Worm (Caenorhabditis elegans): ENCODE measurements around the gene lev-9.

Gene lev-9

ce11 chrX:6286154-6286553 is 5.4 kb downstream of the lev-9 start (continued):
- TF ChIP-seq lsl-1 (GFP tag; optimal IDR thresholded peaks at IDR 0.05), result peak; percentile 3
- TF ChIP-seq nfyb-1 (GFP tag; IDR thresholded peaks at IDR 0.05), result peak; percentile 79
- TF ChIP-seq ets-4 (GFP tag; optimal IDR thresholded peaks at IDR 0.05), result no peak
- no peak for TF ChIP-seq F39B2.1 (GFP tag; IDR thresholded peaks at IDR 0.05)
- no peak for TF ChIP-seq zfh-2 (GFP tag; conservative IDR thresholded peaks at IDR 0.05)
- peak; percentile 60; the same call in 1 of the 2 replicates for TF ChIP-seq rcor-1 (GFP tag; IDR thresholded peaks at IDR 0.05)
- TF ChIP-seq ccch-3 (GFP tag; optimal IDR thresholded peaks at IDR 0.05), result no peak
- TF ChIP-seq B0019.2 (GFP tag; conservative IDR thresholded peaks at IDR 0.05), result no peak
- TF ChIP-seq snpc-3.4 (tag; optimal IDR thresholded peaks at IDR 0.05), result peak; percentile 82
- peak; percentile 41; the same call in 1 of the 2 replicates for TF ChIP-seq sea-2 (GFP tag; IDR thresholded peaks at IDR 0.05)
- no peak for TF ChIP-seq ztf-6 (GFP tag; IDR thresholded peaks at IDR 0.05)
- no peak for TF ChIP-seq bed-2 (GFP tag; IDR thresholded peaks at IDR 0.05)
- TF ChIP-seq unc-62 (GFP tag; optimal IDR thresholded peaks at IDR 0.05), result no peak
- TF ChIP-seq F55B11.4 (tag; optimal IDR thresholded peaks at IDR 0.05; ENCODE audit: borderline replicate concordance, insufficient read depth), result no peak
- no peak for TF ChIP-seq F37B4.10 (GFP tag; IDR thresholded peaks at IDR 0.05)
- TF ChIP-seq hmg-20 (GFP tag; IDR thresholded peaks at IDR 0.05), result 0 out of 2 replicates have a peak, but pooled peaks have one; percentile 57
- no peak for TF ChIP-seq Y53G8AR.9 (GFP tag; conservative IDR thresholded peaks at IDR 0.05)
- 0 out of 2 replicates have a peak, but pooled peaks have one; percentile 88 for TF ChIP-seq cebp-2 (GFP tag; IDR thresholded peaks at IDR 0.05)
- peak; percentile 56 for TF ChIP-seq attf-5 (GFP tag; optimal IDR thresholded peaks at IDR 0.05)
- TF ChIP-seq Y95B8A.8 (GFP tag; IDR thresholded peaks at IDR 0.05), result 0 out of 2 replicates have a peak, but pooled peaks have one; percentile 27
- peak; percentile 79 for TF ChIP-seq Y56A3A.18 (GFP tag; IDR thresholded peaks at IDR 0.05)
- TF ChIP-seq ztf-28 (GFP tag; IDR thresholded peaks at IDR 0.05), result 0 out of 2 replicates have a peak, but pooled peaks have one; percentile 63
- no peak for TF ChIP-seq F22D6.2 (tag; optimal IDR thresholded peaks at IDR 0.05)
- TF ChIP-seq Y67H2A.10 (GFP tag; conservative IDR thresholded peaks at IDR 0.05), result 0 out of 2 replicates have a peak, but pooled peaks have one; percentile 16
- peak; percentile 71 for TF ChIP-seq F57A8.1 (GFP tag; optimal IDR thresholded peaks at IDR 0.05)
- peak; percentile 19 for TF ChIP-seq zim-3 (tag; optimal IDR thresholded peaks at IDR 0.05)
- TF ChIP-seq nhr-27 (tag; optimal IDR thresholded peaks at IDR 0.05), result peak; percentile 16
- no peak; the same call in 1 of the 2 replicates for TF ChIP-seq mcd-1 (GFP tag; IDR thresholded peaks at IDR 0.05)
- no peak for TF ChIP-seq egrh-3 (GFP tag; IDR thresholded peaks at IDR 0.05)
- TF ChIP-seq F49E8.2 (tag; optimal IDR thresholded peaks at IDR 0.05; ENCODE audit: insufficient read depth), result peak; percentile 27
- TF ChIP-seq ztf-26 (tag; optimal IDR thresholded peaks at IDR 0.05), result peak; percentile 14
- TF ChIP-seq F57C9.4 (tag; optimal IDR thresholded peaks at IDR 0.05), result no peak
- peak; percentile 39 for TF ChIP-seq unc-130 (GFP tag; optimal IDR thresholded peaks at IDR 0.05)
- TF ChIP-seq mxl-1 (tag; optimal IDR thresholded peaks at IDR 0.05), result peak; percentile 90
- peak; percentile 58 for TF ChIP-seq madf-6 (GFP tag; IDR thresholded peaks at IDR 0.05)
- TF ChIP-seq lag-1 (GFP tag; IDR thresholded peaks at IDR 0.05), result no peak
- TF ChIP-seq K12H6.12 (tag; optimal IDR thresholded peaks at IDR 0.05), result no peak
- no peak for TF ChIP-seq ztf-22 (GFP tag; optimal IDR thresholded peaks at IDR 0.05)
- peak; percentile 86; the same call in 1 of the 2 replicates for TF ChIP-seq egl-44 (GFP tag; IDR thresholded peaks at IDR 0.05)
- TF ChIP-seq madf-10 (tag; optimal IDR thresholded peaks at IDR 0.05), result peak; percentile 72
- TF ChIP-seq T26A5.8 (tag; optimal IDR thresholded peaks at IDR 0.05), result peak; percentile 54
- no peak for TF ChIP-seq ceh-79 (tag; optimal IDR thresholded peaks at IDR 0.05)
- TF ChIP-seq chd-7 (tag; optimal IDR thresholded peaks at IDR 0.05), result peak; percentile 69
- peak; percentile 59 for TF ChIP-seq atf-7 (tag; optimal IDR thresholded peaks at IDR 0.05)
- TF ChIP-seq athp-1 (tag; optimal IDR thresholded peaks at IDR 0.05), result peak; percentile 45
- TF ChIP-seq pha-4 (tag; optimal IDR thresholded peaks at IDR 0.05), result no peak
- TF ChIP-seq F10E7.11 (tag; optimal IDR thresholded peaks at IDR 0.05), result no peak
- peak; percentile 97 for TF ChIP-seq him-1 (tag; optimal IDR thresholded peaks at IDR 0.05)
- TF ChIP-seq ceh-27 (GFP tag; optimal IDR thresholded peaks at IDR 0.05), result peak; percentile 5

All from whole organism, young adult.